Fruit fly (Drosophila melanogaster) whole organism, embryonic: Measurements from ENCODE around the gene wrm2.

ENCODE experiments used
- Asciz ChIP-seq: fragments of 200-800 bp; sonication (Bioruptor generic); optimal IDR thresholded peaks from 2 replicates; lab custom pipeline; 2017; ENCODE audit warnings: missing biosample characterization, mild to moderate bottlenecking, missing genetic modification characterization, missing genetic modification reagents
- Atf6 ChIP-seq: fragments of 200-800 bp; sonication (Bioruptor generic); IDR thresholded peaks from 2 replicates; pipeline ENCODE4 v1.3.6; 2022; ENCODE audit warnings: missing biosample characterization, missing genetic modification characterization
- B-H1 ChIP-seq: fragments of 200-800 bp; sonication (Bioruptor generic); IDR thresholded peaks from 3 replicates; pipeline ENCODE4 v1.3.6; 2022; ENCODE audit warnings: missing biosample characterization, missing genetic modification characterization
- B-H2 ChIP-seq: fragments of 200-800 bp; sonication (Bioruptor generic); optimal IDR thresholded peaks from 2 replicates; lab custom pipeline; 2018; ENCODE audit warnings: missing biosample characterization, mild to moderate bottlenecking, missing genetic modification characterization
- CG10366 ChIP-seq: fragments of 200-800 bp; sonication (Bioruptor generic); IDR thresholded peaks from 2 replicates; pipeline ENCODE4 v1.3.6; 2022; ENCODE audit warnings: missing biosample characterization, missing genetic modification characterization
- CG11093 ChIP-seq: fragments of 200-800 bp; sonication (Bioruptor generic); IDR thresholded peaks from 3 replicates; pipeline ENCODE4 v1.3.6; 2022; ENCODE audit warnings: missing biosample characterization, missing genetic modification characterization
- CG11456 ChIP-seq: fragments of 200-800 bp; sonication (Bioruptor generic); IDR thresholded peaks from 3 replicates; pipeline ENCODE4 v1.3.6; 2022; ENCODE audit warnings: missing biosample characterization, missing genetic modification characterization
- CG11723 ChIP-seq: fragments of 200-800 bp; sonication (Bioruptor generic); optimal IDR thresholded peaks from 2 replicates; lab custom pipeline; 2017; ENCODE audit warnings: missing biosample characterization, mild to moderate bottlenecking, missing genetic modification characterization
- CG1233 ChIP-seq: fragments of 200-800 bp; sonication (Bioruptor generic); optimal IDR thresholded peaks from 4 replicates; lab custom pipeline; 2018; ENCODE audit warnings: missing biosample characterization, mild to moderate bottlenecking, missing genetic modification characterization
- CG14860 ChIP-seq: fragments of 200-800 bp; sonication (Bioruptor generic); IDR thresholded peaks from 3 replicates; pipeline ENCODE4 v1.3.6; 2022; ENCODE audit warnings: missing biosample characterization, missing genetic modification characterization; ENCODE audit not compliant: partially characterized antibody
- CG15269 ChIP-seq: fragments of 200-800 bp; sonication (Bioruptor generic); optimal IDR thresholded peaks from 2 replicates; lab custom pipeline; 2018; ENCODE audit warnings: missing biosample characterization, mild to moderate bottlenecking, missing genetic modification characterization, moderate library complexity
- CG16779 ChIP-seq: fragments of 200-800 bp; sonication (Bioruptor generic); IDR thresholded peaks from 2 replicates; pipeline ENCODE4 v1.3.6; 2022; ENCODE audit warnings: missing biosample characterization, missing genetic modification characterization
- CG17361 ChIP-seq: fragments of 200-800 bp; sonication (Bioruptor generic); IDR thresholded peaks from 3 replicates; pipeline ENCODE4 v1.3.6; 2022; ENCODE audit warnings: missing biosample characterization, missing genetic modification characterization
- CG2116 ChIP-seq: fragments of 200-800 bp; sonication (Bioruptor generic); optimal IDR thresholded peaks from 3 replicates; lab custom pipeline; 2018; ENCODE audit warnings: missing biosample characterization, mild to moderate bottlenecking, missing genetic modification characterization
- CG2199 ChIP-seq: fragments of 200-800 bp; sonication (Bioruptor generic); IDR thresholded peaks from 3 replicates; pipeline ENCODE4 v1.3.6; 2022; ENCODE audit warnings: missing biosample characterization, missing genetic modification characterization
- CG30431 ChIP-seq: fragments of 200-800 bp; sonication (Bioruptor generic); optimal IDR thresholded peaks from 2 replicates; lab custom pipeline; 2017; ENCODE audit warnings: missing biosample characterization, missing genetic modification characterization
- CG31224 ChIP-seq: fragments of 200-800 bp; sonication (Bioruptor generic); IDR thresholded peaks from 2 replicates; pipeline ENCODE4 v1.3.6; 2022; ENCODE audit warnings: missing biosample characterization, missing genetic modification characterization
- CG3163 ChIP-seq: fragments of 200-800 bp; sonication (Bioruptor generic); optimal IDR thresholded peaks from 3 replicates; lab custom pipeline; 2016; ENCODE audit warnings: missing biosample characterization, missing genetic modification characterization
- CG33213 ChIP-seq: fragments of 200-800 bp; sonication (Bioruptor generic); optimal IDR thresholded peaks from 3 replicates; lab custom pipeline; 2016; ENCODE audit warnings: missing biosample characterization, missing genetic modification characterization
- CG42726 ChIP-seq: fragments of 200-800 bp; sonication (Bioruptor generic); IDR thresholded peaks from 2 replicates; pipeline ENCODE4 v1.3.6; 2022; ENCODE audit warnings: missing biosample characterization, missing genetic modification characterization; ENCODE audit not compliant: partially characterized antibody
- CG6254 ChIP-seq: fragments of 200-800 bp; sonication (Bioruptor generic); optimal IDR thresholded peaks from 3 replicates; lab custom pipeline; 2017; ENCODE audit warnings: mild to moderate bottlenecking, missing biosample characterization, missing genetic modification reagents, missing genetic modification characterization
- CG9609 ChIP-seq: fragments of 200-800 bp; sonication (Bioruptor generic); optimal IDR thresholded peaks from 3 replicates; lab custom pipeline; 2016; ENCODE audit warnings: missing biosample characterization, missing genetic modification characterization
- CG9797 ChIP-seq: fragments of 200-800 bp; sonication (Bioruptor generic); optimal IDR thresholded peaks from 3 replicates; lab custom pipeline; 2018; ENCODE audit warnings: missing biosample characterization, mild to moderate bottlenecking, missing genetic modification characterization
- D19B ChIP-seq: fragments of 200-800 bp; sonication (Bioruptor generic); optimal IDR thresholded peaks from 2 replicates; lab custom pipeline; 2017; ENCODE audit warnings: missing biosample characterization, mild to moderate bottlenecking, missing genetic modification characterization
- Dfd ChIP-seq, 2 experiments: fragments of >200 bp; optimal IDR thresholded peaks; 2 replicates each; lab custom pipeline; 2017; ENCODE audit warnings: missing biosample characterization in 2 of 2, missing genetic modification characterization in 2 of 2
- Fer2 ChIP-seq: fragments of 200-800 bp; sonication (Bioruptor generic); optimal IDR thresholded peaks from 2 replicates; lab custom pipeline; 2018; ENCODE audit warnings: missing biosample characterization, mild to moderate bottlenecking, missing genetic modification characterization, moderate library complexity
- Hr39 ChIP-seq: fragments of >200 bp; optimal IDR thresholded peaks from 2 replicates; lab custom pipeline; 2017
- Mad ChIP-seq: fragments of 200-800 bp; sonication (Bioruptor generic); optimal IDR thresholded peaks from 2 replicates; lab custom pipeline; 2016; ENCODE audit warnings: missing biosample characterization, missing genetic modification characterization
- Oli ChIP-seq: fragments of 200-800 bp; sonication (Bioruptor generic); optimal IDR thresholded peaks from 2 replicates; lab custom pipeline; 2018; ENCODE audit warnings: missing biosample characterization, mild to moderate bottlenecking, missing genetic modification characterization, moderate library complexity
- Opbp ChIP-seq: fragments of 200-800 bp; sonication (Bioruptor generic); IDR thresholded peaks from 3 replicates; pipeline ENCODE4 v1.3.6; 2022; ENCODE audit warnings: missing biosample characterization, missing genetic modification characterization; ENCODE audit not compliant: partially characterized antibody
- Ravus ChIP-seq: fragments of 200-800 bp; sonication (Bioruptor generic); IDR thresholded peaks from 2 replicates; pipeline ENCODE4 v1.3.6; 2022; ENCODE audit warnings: missing biosample characterization, missing genetic modification characterization
- Xbp1 ChIP-seq: fragments of 200-800 bp; sonication (Bioruptor generic); optimal IDR thresholded peaks from 3 replicates; lab custom pipeline; 2016; ENCODE audit warnings: missing biosample characterization, mild to moderate bottlenecking, missing genetic modification characterization
- Xrp1 ChIP-seq: fragments of 200-800 bp; sonication (Bioruptor generic); IDR thresholded peaks from 2 replicates; pipeline ENCODE4 v1.3.6; 2022; ENCODE audit warnings: missing biosample characterization, missing genetic modification characterization
- abd-A ChIP-seq: fragments of 200-800 bp; sonication (Bioruptor generic); optimal IDR thresholded peaks from 3 replicates; lab custom pipeline; 2019; ENCODE audit warnings: missing biosample characterization, mild to moderate bottlenecking, missing genetic modification characterization, moderate library complexity
- al ChIP-seq: fragments of 200-800 bp; sonication (Bioruptor generic); IDR thresholded peaks from 2 replicates; pipeline ENCODE4 v1.3.6; 2022; ENCODE audit warnings: missing biosample characterization, missing genetic modification characterization
- ash1 ChIP-seq: fragments of 200-800 bp; sonication (Bioruptor generic); optimal IDR thresholded peaks from 2 replicates; lab custom pipeline; 2018; ENCODE audit warnings: missing biosample characterization, mild to moderate bottlenecking, missing genetic modification characterization
- btn ChIP-seq: fragments of 200-800 bp; sonication (Bioruptor generic); optimal IDR thresholded peaks from 2 replicates; lab custom pipeline; 2016; ENCODE audit warnings: missing biosample characterization, missing genetic modification characterization
- cad ChIP-seq: fragments of >200 bp; optimal IDR thresholded peaks from 2 replicates; lab custom pipeline; 2017; ENCODE audit warnings: missing biosample characterization, missing genetic modification characterization
- dmrt99B ChIP-seq: fragments of 200-800 bp; sonication (Bioruptor generic); optimal IDR thresholded peaks from 2 replicates; lab custom pipeline; 2018; ENCODE audit warnings: missing biosample characterization, mild to moderate bottlenecking, missing genetic modification characterization, moderate library complexity
- esg ChIP-seq: fragments of 200-800 bp; sonication (Bioruptor generic); conservative IDR thresholded peaks from 2 replicates; pipeline ENCODE4 v1.3.6; 2022; ENCODE audit warnings: missing biosample characterization, missing genetic modification characterization
- fd3F ChIP-seq: fragments of 200-800 bp; sonication (Bioruptor generic); optimal IDR thresholded peaks from 2 replicates; lab custom pipeline; 2018; ENCODE audit warnings: missing biosample characterization, mild to moderate bottlenecking, missing genetic modification characterization, moderate library complexity
- fd64A ChIP-seq: fragments of 200-800 bp; sonication (Bioruptor generic); optimal IDR thresholded peaks from 3 replicates; lab custom pipeline; 2018; ENCODE audit warnings: missing biosample characterization, mild to moderate bottlenecking, missing genetic modification characterization
- gro ChIP-seq: fragments of 200-800 bp; sonication (Bioruptor generic); optimal IDR thresholded peaks from 2 replicates; lab custom pipeline; 2016; ENCODE audit warnings: missing biosample characterization, missing genetic modification characterization
- ind ChIP-seq: fragments of 200-800 bp; sonication (Bioruptor generic); optimal IDR thresholded peaks from 3 replicates; lab custom pipeline; 2016; ENCODE audit warnings: missing biosample characterization, missing genetic modification characterization
- jigr1 ChIP-seq: fragments of 200-800 bp; sonication (Bioruptor generic); IDR thresholded peaks from 3 replicates; pipeline ENCODE4 v1.3.6; 2022; ENCODE audit warnings: missing biosample characterization, missing genetic modification characterization
- jing ChIP-seq: fragments of 200-800 bp; sonication (Bioruptor generic); optimal IDR thresholded peaks from 2 replicates; lab custom pipeline; 2018; ENCODE audit warnings: missing biosample characterization, mild to moderate bottlenecking, missing genetic modification characterization
- pita ChIP-seq: fragments of 200-800 bp; sonication (Bioruptor generic); optimal IDR thresholded peaks from 2 replicates; lab custom pipeline; 2017; ENCODE audit warnings: missing biosample characterization, mild to moderate bottlenecking, missing genetic modification characterization
- shn ChIP-seq: fragments of 200-800 bp; sonication (Bioruptor generic); optimal IDR thresholded peaks from 3 replicates; lab custom pipeline; 2016; ENCODE audit warnings: missing biosample characterization, missing genetic modification characterization
- tap ChIP-seq: fragments of 200-800 bp; optimal IDR thresholded peaks from 3 replicates; lab custom pipeline; 2019; ENCODE audit warnings: missing biosample characterization, mild to moderate bottlenecking, missing genetic modification characterization, moderate library complexity
- unpg ChIP-seq: fragments of 200-800 bp; sonication (Bioruptor generic); optimal IDR thresholded peaks from 3 replicates; lab custom pipeline; 2018; ENCODE audit warnings: missing biosample characterization, mild to moderate bottlenecking, missing genetic modification characterization, moderate library complexity

Gene wrm2

dm6 chr3L:7328567-7329253 is 6.3 kb downstream of the wrm2 start, which contains the start of the genes mrva, CG42307 and mus312 (continued):
- peak; percentile 41 for TF ChIP-seq Mad (GFP tag; lab: Kevin White, UChicago)
- TF ChIP-seq Oli (tag; lab: Kevin White, UChicago) = peak; percentile 89
- peak; percentile 94 for TF ChIP-seq unpg (GFP tag; lab: Kevin White, UChicago)
- TF ChIP-seq ash1 (GFP tag; lab: Kevin White, UChicago) = no peak
- TF ChIP-seq Atf6 (GFP tag; lab: Robert Waterston, UW) = peak; percentile 69
- TF ChIP-seq CG33213 (GFP tag; lab: Kevin White, UChicago) = peak; percentile 44
- peak; percentile 38; the same call in 1 of the 3 replicates for TF ChIP-seq Opbp (GFP tag; lab: Robert Waterston, UW)
- TF ChIP-seq CG11456 (GFP tag; lab: Robert Waterston, UW) = peak; percentile 81; the same call in 2 of the 3 replicates
- peak; percentile 86 for TF ChIP-seq Xbp1 (GFP tag; lab: Kevin White, UChicago)
- TF ChIP-seq btn (GFP tag; lab: Kevin White, UChicago) = no peak
- no peak for TF ChIP-seq abd-A (tag; lab: Kevin White, UChicago)
- no peak for TF ChIP-seq dmrt99B (tag; lab: Kevin White, UChicago)
- TF ChIP-seq CG30431 (GFP tag; lab: Kevin White, UChicago) = peak; percentile 56
- TF ChIP-seq esg (GFP tag; lab: Robert Waterston, UW) = peak; percentile 86
- TF ChIP-seq CG2116 (GFP tag; lab: Kevin White, UChicago) = peak; percentile 85
- peak; percentile 79 for TF ChIP-seq al
- peak; percentile 93 for TF ChIP-seq fd3F (GFP tag; lab: Kevin White, UChicago)
- no peak for TF ChIP-seq CG14860
- TF ChIP-seq Fer2 (tag; lab: Kevin White, UChicago) = peak; percentile 76
- TF ChIP-seq tap (tag; lab: Kevin White, UChicago) = no peak
- peak; percentile 69 for TF ChIP-seq CG11723 (GFP tag; lab: Kevin White, UChicago)
- peak; percentile 46; the same call in 2 of the 3 replicates for TF ChIP-seq CG11093 (GFP tag; lab: Robert Waterston, UW)
- TF ChIP-seq pita = no peak
- TF ChIP-seq CG17361 (GFP tag; lab: Robert Waterston, UW) = peak; percentile 96
- no peak for TF ChIP-seq Asciz (GFP tag; lab: Kevin White, UChicago)
- TF ChIP-seq Hr39 = no peak
- no peak for TF ChIP-seq cad
- TF ChIP-seq D19B (GFP tag; lab: Kevin White, UChicago) = no peak
- no peak for TF ChIP-seq CG6254 (GFP tag; lab: Kevin White, UChicago)
- TF ChIP-seq CG9797 (GFP tag; lab: Kevin White, UChicago) = peak; percentile 36
- TF ChIP-seq CG31224 = peak; percentile 78
- TF ChIP-seq gro (GFP tag; lab: Kevin White, UChicago) = no peak
- no peak for TF ChIP-seq CG3163 (GFP tag; lab: Kevin White, UChicago)
- peak; percentile 97 for TF ChIP-seq B-H2 (GFP tag; lab: Kevin White, UChicago)
- no peak for TF ChIP-seq CG2199 (GFP tag; lab: Robert Waterston, UW)
- TF ChIP-seq B-H1 (GFP tag; lab: Robert Waterston, UW) = peak; percentile 55
- TF ChIP-seq CG42726 = 0 out of 2 replicates have a peak, but pooled peaks have one; percentile 29
- TF ChIP-seq CG10366 (GFP tag; lab: Robert Waterston, UW) = peak; percentile 77
- TF ChIP-seq CG1233 (GFP tag; lab: Kevin White, UChicago) = peak; percentile 57
- TF ChIP-seq fd64A (GFP tag; lab: Kevin White, UChicago) = peak; percentile 14
- TF ChIP-seq CG16779 (GFP tag; lab: Robert Waterston, UW) = no peak
- TF ChIP-seq shn (GFP tag; lab: Kevin White, UChicago) = peak; percentile 17
- peak; percentile 86 for TF ChIP-seq ind (GFP tag; lab: Kevin White, UChicago)
- TF ChIP-seq CG9609 (GFP tag; lab: Kevin White, UChicago) = no peak
- TF ChIP-seq Ravus (GFP tag; lab: Robert Waterston, UW) = peak; percentile 38; the same call in 1 of the 2 replicates
- no peak; the same call in 2 of the 3 replicates for TF ChIP-seq jigr1
- no peak for TF ChIP-seq jing (GFP tag; lab: Kevin White, UChicago)
- peak; percentile 95 for TF ChIP-seq CG15269 (tag; lab: Kevin White, UChicago)
- peak; percentile 87 for TF ChIP-seq Xrp1 (GFP tag; lab: Robert Waterston, UW)
- TF ChIP-seq Dfd (GFP tag; optimal IDR thresholded peaks at IDR 0.05; lab: Kevin White, UChicago) = no peak
